Fruit fly (Drosophila melanogaster): ENCODE data around the gene CG32457.

dm6 chr3L:22940249-22940648 is 47.2 kb upstream of the CG32457 start:
- TF ChIP-seq CG3163 (GFP tag; optimal IDR thresholded peaks at IDR 0.05) (no peak), sisA (GFP tag; IDR thresholded peaks at IDR 0.05) (no peak), CG8281 (tag; optimal IDR thresholded peaks at IDR 0.05) (peak; percentile 15), prd (optimal IDR thresholded peaks at IDR 0.05) (no peak), prd (GFP tag; IDR thresholded peaks at IDR 0.05) (no peak), CG11696 (GFP tag; IDR thresholded peaks at IDR 0.05) (no peak)
